Fruit fly (Drosophila melanogaster) whole organism, embryonic: Measurements from ENCODE around the gene CG4301.

Source experiments
- CG10543 ChIP-seq: fragments of 200-800 bp; sonication (Bioruptor generic); optimal IDR thresholded peaks from 3 replicates; lab custom pipeline; 2017; ENCODE audit warnings: missing biosample characterization, mild to moderate bottlenecking, missing genetic modification characterization, moderate library complexity
- CG10654 ChIP-seq: fragments of 200-800 bp; sonication (Bioruptor generic); optimal IDR thresholded peaks from 2 replicates; lab custom pipeline; 2016; ENCODE audit warnings: missing biosample characterization, missing genetic modification characterization
- CG11723 ChIP-seq: fragments of 200-800 bp; sonication (Bioruptor generic); optimal IDR thresholded peaks from 2 replicates; lab custom pipeline; 2017; ENCODE audit warnings: missing biosample characterization, mild to moderate bottlenecking, missing genetic modification characterization
- CG12299 ChIP-seq: fragments of 200-800 bp; sonication (Bioruptor generic); optimal IDR thresholded peaks from 2 replicates; lab custom pipeline; 2018; ENCODE audit warnings: missing biosample characterization, mild to moderate bottlenecking, missing genetic modification characterization
- CG1233 ChIP-seq: fragments of 200-800 bp; sonication (Bioruptor generic); optimal IDR thresholded peaks from 4 replicates; lab custom pipeline; 2018; ENCODE audit warnings: missing biosample characterization, mild to moderate bottlenecking, missing genetic modification characterization
- CG14441 ChIP-seq: fragments of 200-800 bp; sonication (Bioruptor generic); IDR thresholded peaks from 2 replicates; pipeline ENCODE4 v1.3.6; 2022; ENCODE audit warnings: missing biosample characterization, missing genetic modification characterization
- CG1832 ChIP-seq: fragments of 200-800 bp; sonication (Bioruptor generic); optimal IDR thresholded peaks from 2 replicates; lab custom pipeline; 2017; ENCODE audit warnings: missing biosample characterization, mild to moderate bottlenecking, missing genetic modification characterization, inconsistent platforms
- CG2116 ChIP-seq: fragments of 200-800 bp; sonication (Bioruptor generic); optimal IDR thresholded peaks from 3 replicates; lab custom pipeline; 2018; ENCODE audit warnings: missing biosample characterization, mild to moderate bottlenecking, missing genetic modification characterization
- CG2120 ChIP-seq: fragments of 200-800 bp; sonication (Bioruptor generic); optimal IDR thresholded peaks from 3 replicates; lab custom pipeline; 2016; ENCODE audit warnings: missing biosample characterization, missing genetic modification characterization
- CG31224 ChIP-seq: fragments of 200-800 bp; sonication (Bioruptor generic); IDR thresholded peaks from 2 replicates; pipeline ENCODE4 v1.3.6; 2022; ENCODE audit warnings: missing biosample characterization, missing genetic modification characterization
- CG31365 ChIP-seq: fragments of 200-800 bp; sonication (Bioruptor generic); optimal IDR thresholded peaks from 2 replicates; lab custom pipeline; 2018; ENCODE audit warnings: missing biosample characterization, mild to moderate bottlenecking, missing genetic modification characterization
- CG32767 ChIP-seq: fragments of 200-800 bp; sonication (Bioruptor generic); IDR thresholded peaks from 2 replicates; pipeline ENCODE4 v1.3.6; 2022; ENCODE audit warnings: missing biosample characterization, missing genetic modification characterization
- CG3281 ChIP-seq: fragments of 200-800 bp; sonication (Bioruptor generic); optimal IDR thresholded peaks from 3 replicates; lab custom pipeline; 2017; ENCODE audit warnings: missing biosample characterization, mild to moderate bottlenecking, missing genetic modification characterization
- CG5180 ChIP-seq: fragments of 200-800 bp; sonication (Bioruptor generic); optimal IDR thresholded peaks from 3 replicates; lab custom pipeline; 2017; ENCODE audit warnings: missing biosample characterization, missing genetic modification characterization, mild to moderate bottlenecking, moderate library complexity, missing genetic modification reagents
- CG6765 ChIP-seq: fragments of 200-800 bp; sonication (Bioruptor generic); optimal IDR thresholded peaks from 3 replicates; lab custom pipeline; 2017; ENCODE audit warnings: missing biosample characterization, mild to moderate bottlenecking, missing genetic modification characterization
- CG9876 ChIP-seq: fragments of 200-800 bp; sonication (Bioruptor generic); optimal IDR thresholded peaks from 2 replicates; lab custom pipeline; 2016; ENCODE audit warnings: missing biosample characterization, missing genetic modification characterization
- Dip2 ChIP-seq: fragments of 200-800 bp; sonication (Bioruptor generic); IDR thresholded peaks from 2 replicates; pipeline ENCODE4 v1.3.6; 2022; ENCODE audit warnings: missing biosample characterization, missing genetic modification characterization
- Dip3 ChIP-seq: fragments of 200-800 bp; sonication (Bioruptor generic); optimal IDR thresholded peaks from 3 replicates; lab custom pipeline; 2016; ENCODE audit warnings: missing biosample characterization, missing genetic modification characterization
- Dll ChIP-seq: fragments of 200-800 bp; sonication (Bioruptor generic); IDR thresholded peaks from 4 replicates; pipeline ENCODE4 v1.3.6; 2022; ENCODE audit warnings: missing biosample characterization, missing genetic modification characterization; ENCODE audit not compliant: partially characterized antibody
- Dp ChIP-seq: fragments of 200-800 bp; sonication (Bioruptor generic); optimal IDR thresholded peaks from 2 replicates; lab custom pipeline; 2018; ENCODE audit warnings: missing biosample characterization, mild to moderate bottlenecking, missing genetic modification characterization, moderate library complexity
- Eip74EF ChIP-seq, 2 experiments: fragments of 200-800 bp in 1 of 2; fragments of >200 bp in 1 of 2; sonication (Bioruptor generic) in 1 of 2; optimal IDR thresholded peaks; 2 replicates each; lab custom pipeline; 2017 to 2019; ENCODE audit warnings: missing biosample characterization in 2 of 2, missing genetic modification characterization in 2 of 2, mild to moderate bottlenecking in 1 of 2, moderate library complexity in 1 of 2
- Ets97D ChIP-seq: fragments of 200-800 bp; sonication (Bioruptor generic); optimal IDR thresholded peaks from 3 replicates; lab custom pipeline; 2016; ENCODE audit warnings: missing biosample characterization, missing genetic modification characterization
- HLH4C ChIP-seq: fragments of 200-800 bp; sonication (Bioruptor generic); IDR thresholded peaks from 3 replicates; pipeline ENCODE4 v1.3.6; 2022; ENCODE audit warnings: missing biosample characterization, missing genetic modification characterization; ENCODE audit not compliant: partially characterized antibody
- Mrtf ChIP-seq: fragments of 200-800 bp; sonication (Bioruptor generic); IDR thresholded peaks from 3 replicates; pipeline ENCODE4 v1.3.6; 2022; ENCODE audit warnings: missing biosample characterization, missing genetic modification characterization
- NC2α ChIP-seq: fragments of 200-800 bp; sonication (Bioruptor generic); optimal IDR thresholded peaks from 2 replicates; lab custom pipeline; 2016; ENCODE audit warnings: missing biosample characterization, missing genetic modification characterization
- Neu2 ChIP-seq: fragments of 200-800 bp; sonication (Bioruptor generic); optimal IDR thresholded peaks from 3 replicates; lab custom pipeline; 2016; ENCODE audit warnings: missing biosample characterization, missing genetic modification characterization, borderline replicate concordance
- Nf-YA ChIP-seq: fragments of 200-800 bp; sonication (Bioruptor generic); IDR thresholded peaks from 2 replicates; pipeline ENCODE4 v1.3.6; 2022; ENCODE audit warnings: missing biosample characterization, missing genetic modification characterization
- Rfx ChIP-seq: fragments of 200-800 bp; sonication (Bioruptor generic); IDR thresholded peaks from 2 replicates; pipeline ENCODE4 v1.3.6; 2022; ENCODE audit warnings: missing biosample characterization, missing genetic modification characterization
- Rx ChIP-seq: fragments of 200-800 bp; sonication (Bioruptor generic); IDR thresholded peaks from 2 replicates; pipeline ENCODE4 v1.3.6; 2022; ENCODE audit warnings: missing biosample characterization, missing genetic modification characterization
- Ssrp ChIP-seq: fragments of 200-800 bp; sonication (Bioruptor generic); optimal IDR thresholded peaks from 2 replicates; lab custom pipeline; 2018; ENCODE audit warnings: missing biosample characterization, mild to moderate bottlenecking, missing genetic modification characterization, moderate library complexity
- bab2 ChIP-seq: fragments of 200-800 bp; sonication (Bioruptor generic); optimal IDR thresholded peaks from 2 replicates; lab custom pipeline; 2016; ENCODE audit warnings: missing biosample characterization, missing genetic modification characterization
- crc ChIP-seq: fragments of 200-800 bp; sonication (Bioruptor generic); optimal IDR thresholded peaks from 2 replicates; lab custom pipeline; 2016; ENCODE audit warnings: missing biosample characterization, missing genetic modification characterization
- dati ChIP-seq: fragments of 200-800 bp; sonication (Bioruptor generic); IDR thresholded peaks from 2 replicates; pipeline ENCODE4 v1.3.6; 2022; ENCODE audit warnings: missing biosample characterization, missing genetic modification characterization
- en ChIP-seq: fragments of 200-800 bp; sonication (Bioruptor generic); optimal IDR thresholded peaks from 2 replicates; lab custom pipeline; 2016; ENCODE audit warnings: missing biosample characterization, missing genetic modification characterization
- esg ChIP-seq: fragments of 200-800 bp; sonication (Bioruptor generic); conservative IDR thresholded peaks from 2 replicates; pipeline ENCODE4 v1.3.6; 2022; ENCODE audit warnings: missing biosample characterization, missing genetic modification characterization
- gce ChIP-seq: fragments of 200-800 bp; sonication (Bioruptor generic); IDR thresholded peaks from 3 replicates; pipeline ENCODE4 v1.3.6; 2022; ENCODE audit warnings: missing biosample characterization, missing genetic modification characterization
- gsb ChIP-seq: fragments of 200-800 bp; sonication (Bioruptor generic); IDR thresholded peaks from 2 replicates; pipeline ENCODE4 v1.3.6; 2022; ENCODE audit warnings: missing biosample characterization, missing genetic modification characterization
- gt ChIP-seq: fragments of 200-800 bp; sonication (Bioruptor generic); IDR thresholded peaks from 2 replicates; pipeline ENCODE4 v1.3.6; 2022; ENCODE audit warnings: missing biosample characterization, missing genetic modification characterization
- jing ChIP-seq: fragments of 200-800 bp; sonication (Bioruptor generic); optimal IDR thresholded peaks from 2 replicates; lab custom pipeline; 2018; ENCODE audit warnings: missing biosample characterization, mild to moderate bottlenecking, missing genetic modification characterization
- klu ChIP-seq: fragments of 200-800 bp; sonication (Bioruptor generic); IDR thresholded peaks from 2 replicates; pipeline ENCODE4 v1.3.6; 2022; ENCODE audit warnings: missing biosample characterization, missing genetic modification characterization
- nmo ChIP-seq: fragments of 200-800 bp; sonication (Bioruptor generic); optimal IDR thresholded peaks from 2 replicates; lab custom pipeline; 2018; ENCODE audit warnings: missing biosample characterization, mild to moderate bottlenecking, missing genetic modification characterization, moderate library complexity
- repo ChIP-seq: fragments of 200-800 bp; sonication (Bioruptor generic); optimal IDR thresholded peaks from 2 replicates; lab custom pipeline; 2016; ENCODE audit warnings: missing biosample characterization, missing genetic modification characterization
- sens ChIP-seq: fragments of 200-800 bp; sonication (Bioruptor generic); peaks from one replicate; lab custom pipeline; 2016; ENCODE audit warnings: missing biosample characterization, missing genetic modification characterization
- slp2 ChIP-seq: fragments of 200-800 bp; sonication (Bioruptor generic); optimal IDR thresholded peaks from 2 replicates; lab custom pipeline; 2016; ENCODE audit warnings: missing biosample characterization, missing genetic modification characterization
- stc ChIP-seq: fragments of 200-800 bp; sonication (Bioruptor generic); IDR thresholded peaks from 2 replicates; pipeline ENCODE4 v1.3.6; 2022; ENCODE audit warnings: missing biosample characterization, missing genetic modification characterization
- sug ChIP-seq: fragments of 200-800 bp; optimal IDR thresholded peaks from 2 replicates; lab custom pipeline; 2019; ENCODE audit warnings: missing biosample characterization, mild to moderate bottlenecking, missing genetic modification characterization, moderate library complexity
- tup ChIP-seq: fragments of 200-800 bp; sonication (Bioruptor generic); optimal IDR thresholded peaks from 2 replicates; lab custom pipeline; 2016; ENCODE audit warnings: missing biosample characterization, mild to moderate bottlenecking, missing genetic modification characterization, moderate library complexity
- wdn ChIP-seq: fragments of 200-800 bp; sonication (Bioruptor generic); IDR thresholded peaks from 2 replicates; pipeline ENCODE4 v1.3.6; 2022; ENCODE audit warnings: missing biosample characterization, missing genetic modification characterization
- z ChIP-seq: fragments of 200-800 bp; sonication (Bioruptor generic); IDR thresholded peaks from 3 replicates; pipeline ENCODE4 v1.3.6; 2022; ENCODE audit warnings: missing biosample characterization, missing genetic modification characterization
- zf30C ChIP-seq: fragments of 200-800 bp; sonication (Bioruptor generic); optimal IDR thresholded peaks from 3 replicates; lab custom pipeline; 2018; ENCODE audit warnings: missing biosample characterization, mild to moderate bottlenecking, missing genetic modification characterization

The CG4301 gene

DNA sequence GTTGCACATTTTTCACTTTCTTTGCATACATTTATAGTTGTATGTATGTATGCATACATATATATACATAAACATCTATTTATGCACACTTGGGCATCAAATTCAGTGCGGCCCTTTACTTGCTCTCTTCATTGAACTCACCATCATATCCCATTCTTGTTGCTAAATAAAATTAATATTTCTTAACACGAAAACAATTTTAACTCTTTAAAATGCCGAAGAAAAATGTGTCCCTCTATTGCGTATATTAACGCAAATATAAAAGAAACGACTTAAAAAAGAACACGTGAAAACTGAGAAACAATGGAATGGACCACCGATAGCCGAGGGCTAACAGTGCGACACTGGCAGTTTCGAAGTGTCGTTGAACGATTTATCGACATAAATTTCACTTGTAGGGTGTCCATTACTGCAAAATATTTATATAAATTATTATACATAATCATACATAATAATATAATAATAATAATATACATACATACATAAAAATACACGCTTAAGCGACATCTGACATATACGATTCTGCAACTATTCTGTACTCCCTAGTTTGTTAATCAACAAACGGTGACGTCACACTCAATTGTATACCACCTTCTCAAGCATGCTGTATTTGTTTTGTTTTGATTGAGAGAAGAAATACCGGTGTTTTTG, 46.5 kb upstream of the CG4301 start, which contains the start of the genes U2af50 and PIG-Q (continued):
- TF ChIP-seq stc (GFP tag; lab: Robert Waterston, UW) (no peak; the same call in 1 of the 2 replicates), Nf-YA (peak; percentile 79), HLH4C (GFP tag; lab: Robert Waterston, UW) (peak; percentile 42; the same call in 1 of the 3 replicates), NC2α (GFP tag; lab: Kevin White, UChicago) (no peak), CG10654 (GFP tag; lab: Kevin White, UChicago) (peak; percentile 91), CG32767 (GFP tag; lab: Robert Waterston, UW) (peak; percentile 90), CG12299 (peak; percentile 87), CG5180 (GFP tag; lab: Kevin White, UChicago) (no peak), CG2120 (GFP tag; lab: Kevin White, UChicago) (peak; percentile 79), CG9876 (peak; percentile 48), Rfx (GFP tag; lab: Robert Waterston, UW) (peak; percentile 93), Mrtf (GFP tag; lab: Robert Waterston, UW) (no peak; the same call in 2 of the 3 replicates), repo (no peak), CG6765 (GFP tag; lab: Kevin White, UChicago) (peak; percentile 83), Eip74EF (GFP tag; optimal IDR thresholded peaks at IDR 0.05; lab: Kevin White, UChicago) (no peak), klu (no peak), gsb (GFP tag; lab: Robert Waterston, UW) (peak; percentile 82; the same call in 1 of the 2 replicates), CG11723 (peak; percentile 87), CG31224 (peak; percentile 86), CG2116 (GFP tag; lab: Kevin White, UChicago) (peak; percentile 96), CG1233 (GFP tag; lab: Kevin White, UChicago) (peak; percentile 91), Rx (GFP tag; lab: Robert Waterston, UW) (no peak; the same call in 1 of the 2 replicates), tup (GFP tag; lab: Kevin White, UChicago) (peak; percentile 9), CG14441 (GFP tag; lab: Robert Waterston, UW) (peak; percentile 91), en (no peak), Dp (GFP tag; lab: Kevin White, UChicago) (peak; percentile 17), nmo (peak; percentile 97), CG31365 (no peak), sens (GFP tag; lab: Kevin White, UChicago) (peak; percentile 96), Neu2 (GFP tag; lab: Kevin White, UChicago) (no peak), gce (GFP tag; lab: Robert Waterston, UW) (no peak; the same call in 2 of the 3 replicates), Dip3 (GFP tag; lab: Kevin White, UChicago) (no peak), bab2 (peak; percentile 71), Ssrp (tag; lab: Kevin White, UChicago) (peak; percentile 94), CG1832 (GFP tag; lab: Kevin White, UChicago) (no peak), slp2 (GFP tag; lab: Kevin White, UChicago) (peak; percentile 47), jing (no peak), Ets97D (GFP tag; lab: Kevin White, UChicago) (peak; percentile 33), dati (GFP tag; lab: Robert Waterston, UW) (peak; percentile 50; the same call in 1 of the 2 replicates), esg (peak; percentile 90), crc (GFP tag; lab: Kevin White, UChicago) (no peak), zf30C (GFP tag; lab: Kevin White, UChicago) (peak; percentile 1), gt (GFP tag; lab: Robert Waterston, UW) (no peak), Dll (GFP tag; lab: Robert Waterston, UW) (no peak; the same call in 3 of the 4 replicates), z (GFP tag; lab: Robert Waterston, UW) (no peak), CG10543 (GFP tag; lab: Kevin White, UChicago) (peak; percentile 89), sug (tag; lab: Kevin White, UChicago) (peak; percentile 91), wdn (GFP tag; lab: Robert Waterston, UW) (peak; percentile 85), Dip2 (GFP tag; lab: Robert Waterston, UW) (no peak), CG3281 (GFP tag; lab: Kevin White, UChicago) (peak; percentile 92)
